Worm (Caenorhabditis elegans) whole organism, mixed stage, embryonic: ENCODE results near the gene mec-4.

Experiments
- blmp-1 ChIP-seq: fragments of 150-350 bp; optimal IDR thresholded peaks from 2 replicates; lab custom pipeline; 2014; ENCODE audit warnings: missing biosample characterization, missing genetic modification characterization
- lsy-2 ChIP-seq: fragments of 150-350 bp; optimal IDR thresholded peaks from 2 replicates; lab custom pipeline; 2014; ENCODE audit warnings: missing biosample characterization, missing genetic modification characterization
- pha-4 ChIP-seq: fragments of 150-350 bp; optimal IDR thresholded peaks from 2 replicates; lab custom pipeline; 2018; ENCODE audit warnings: missing biosample characterization, missing genetic modification reagents, missing genetic modification characterization
- snpc-4 ChIP-seq: fragments of 150-350 bp; optimal IDR thresholded peaks from 2 replicates; lab custom pipeline; 2014; ENCODE audit warnings: missing biosample characterization, missing genetic modification characterization

- no peak for TF ChIP-seq snpc-4 (tag; lab: Kevin White, UChicago)
- TF ChIP-seq pha-4 (tag; lab: Kevin White, UChicago), result no peak
- no peak for TF ChIP-seq lsy-2
- TF ChIP-seq blmp-1 (tag; lab: Kevin White, UChicago), result no peak
Observed at ce11 chrX:16821533-16821932, 14.6 kb upstream of the mec-4 start.
